Worm (Caenorhabditis elegans): ENCODE measurements around the gene emb-30.

Gene emb-30

ce11 chrIII:9483716-9484115 lies 42.5 kb upstream of the emb-30 start:
- peak; percentile 0 for TF ChIP-seq lin-39 (tag; optimal IDR thresholded peaks at IDR 0.05)
- TF ChIP-seq lin-15B (tag; optimal IDR thresholded peaks at IDR 0.05) = peak; percentile 57
- peak; percentile 65 for TF ChIP-seq nfya-1 (tag; optimal IDR thresholded peaks at IDR 0.05; ENCODE audit: insufficient read depth)
- TF ChIP-seq nhr-12 (tag; optimal IDR thresholded peaks at IDR 0.05) = no peak

- TF ChIP-seq ztf-4 (tag; optimal IDR thresholded peaks at IDR 0.05) (no peak), nhr-25 (tag; optimal IDR thresholded peaks at IDR 0.05) (peak; percentile 53), R02D3.7 (tag; optimal IDR thresholded peaks at IDR 0.05) (no peak), pha-4 (tag; optimal IDR thresholded peaks at IDR 0.05) (peak; percentile 18), zag-1 (tag; optimal IDR thresholded peaks at IDR 0.05) (no peak), jun-1 (tag; optimal IDR thresholded peaks at IDR 0.05) (no peak)
These were observed 41.2 kb upstream of the emb-30 start for ce11 chrIII:9482423-9482993.

ce11 chrIII:9476564-9476963 lies 35.3 kb upstream of the emb-30 start:
- TF ChIP-seq aly-2 (tag; optimal IDR thresholded peaks at IDR 0.05) = no peak
- peak; percentile 17 for TF ChIP-seq pqm-1 (tag; optimal IDR thresholded peaks at IDR 0.05)
- no peak for TF ChIP-seq lsy-12 (tag; optimal IDR thresholded peaks at IDR 0.05)
- TF ChIP-seq ZK546.5 (tag; optimal IDR thresholded peaks at IDR 0.05) = no peak
- TF ChIP-seq nhr-76 (tag; optimal IDR thresholded peaks at IDR 0.05) = no peak
- TF ChIP-seq elt-2 (tag; optimal IDR thresholded peaks at IDR 0.05) = peak; percentile 18
- no peak for TF ChIP-seq nhr-28 (tag; optimal IDR thresholded peaks at IDR 0.05)
- TF ChIP-seq eor-1 (tag; optimal IDR thresholded peaks at IDR 0.05) = no peak
- TF ChIP-seq egl-27 (tag; optimal IDR thresholded peaks at IDR 0.05) = no peak

- no peak for TF ChIP-seq ztf-11 (tag; optimal IDR thresholded peaks at IDR 0.05)
- peak; percentile 77 for TF ChIP-seq elt-2 (tag; optimal IDR thresholded peaks at IDR 0.05)
- TF ChIP-seq ztf-4 (tag; optimal IDR thresholded peaks at IDR 0.05) = no peak
- no peak for TF ChIP-seq lsy-12 (tag; optimal IDR thresholded peaks at IDR 0.05)
- TF ChIP-seq nhr-11 (tag; optimal IDR thresholded peaks at IDR 0.05) = no peak
- TF ChIP-seq jun-1 (tag; optimal IDR thresholded peaks at IDR 0.05) = peak; percentile 85
- TF ChIP-seq mdl-1 (tag; optimal IDR thresholded peaks at IDR 0.05) = no peak
- no peak for TF ChIP-seq elt-3 (tag; optimal IDR thresholded peaks at IDR 0.05)
- peak; percentile 20 for TF ChIP-seq pqm-1 (tag; optimal IDR thresholded peaks at IDR 0.05)
- TF ChIP-seq fkh-10 (GFP tag; optimal IDR thresholded peaks at IDR 0.05) = no peak
These were observed 33.2 kb upstream of the emb-30 start for ce11 chrIII:9474501-9474900.

ce11 chrIII:9472464-9472863 lies 31.2 kb upstream of the emb-30 start:
- TF ChIP-seq ceh-9 (tag; optimal IDR thresholded peaks at IDR 0.05) = no peak
- TF ChIP-seq hmg-11 (tag; optimal IDR thresholded peaks at IDR 0.05) = no peak
- TF ChIP-seq snpc-4 (tag; optimal IDR thresholded peaks at IDR 0.05) = no peak
- TF ChIP-seq elt-2 (tag; optimal IDR thresholded peaks at IDR 0.05) = peak; percentile 44
- TF ChIP-seq pqm-1 (tag; optimal IDR thresholded peaks at IDR 0.05) = no peak

- TF ChIP-seq nhr-28 (tag; optimal IDR thresholded peaks at IDR 0.05) (no peak), elt-3 (tag; optimal IDR thresholded peaks at IDR 0.05) (no peak), nfya-1 (tag; optimal IDR thresholded peaks at IDR 0.05; ENCODE audit: insufficient read depth) (no peak), daf-12 (tag; optimal IDR thresholded peaks at IDR 0.05) (no peak), nhr-67 (tag; optimal IDR thresholded peaks at IDR 0.05) (no peak), eor-1 (tag; optimal IDR thresholded peaks at IDR 0.05) (no peak), zag-1 (tag; optimal IDR thresholded peaks at IDR 0.05) (no peak), ztf-11 (tag; optimal IDR thresholded peaks at IDR 0.05) (no peak), egl-5 (tag; optimal IDR thresholded peaks at IDR 0.05) (no peak), ama-1 (optimal IDR thresholded peaks at IDR 0.05) (no peak), nhr-77 (tag; optimal IDR thresholded peaks at IDR 0.05) (no peak), nhr-12 (tag; optimal IDR thresholded peaks at IDR 0.05) (no peak), pqm-1 (tag; optimal IDR thresholded peaks at IDR 0.05) (no peak), hmg-11 (tag; optimal IDR thresholded peaks at IDR 0.05) (no peak), nhr-25 (tag; optimal IDR thresholded peaks at IDR 0.05) (no peak)
These were observed 30.7 kb upstream of the emb-30 start for ce11 chrIII:9471996-9472395.
